Worm (Caenorhabditis elegans): ENCODE data around the gene odd-1.

DNA sequence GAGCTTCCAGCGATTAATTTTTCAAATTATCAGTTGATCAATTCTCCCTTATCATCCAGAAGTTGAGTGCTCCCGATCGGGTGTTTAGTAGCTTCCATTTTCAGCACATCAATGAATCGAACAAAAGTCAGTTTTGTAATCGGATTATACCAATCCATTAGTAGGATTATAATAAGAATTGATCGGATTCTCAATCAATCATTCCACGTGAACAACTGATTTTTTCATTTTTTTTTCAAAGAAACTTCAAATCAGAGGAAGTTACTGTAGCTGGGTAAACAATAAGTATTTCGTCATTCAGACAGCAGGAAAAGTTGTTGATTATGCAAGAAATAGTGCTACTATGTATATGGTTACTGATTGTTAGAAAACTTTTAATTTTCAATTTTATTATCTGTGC lies 1.3 kb upstream of the odd-1 start:
- TF ChIP-seq cog-1 (tag; optimal IDR thresholded peaks at IDR 0.05), result no peak
- no peak for TF ChIP-seq tab-1 (GFP tag; IDR thresholded peaks at IDR 0.05)
- no peak for TF ChIP-seq flt-1 (GFP tag; IDR thresholded peaks at IDR 0.05)
